Fruit fly (Drosophila melanogaster) whole organism: ENCODE data around the gene Rab9Db.

Experiments used
- CG8478 ChIP-seq: fragments of >200 bp; optimal IDR thresholded peaks from 2 replicates; lab custom pipeline; 2018; ENCODE audit warnings: inconsistent platforms
- Dll ChIP-seq: fragments of >200 bp; optimal IDR thresholded peaks from 2 replicates; lab custom pipeline; 2017
- EcR ChIP-seq, 2 experiments: fragments of >200 bp; optimal IDR thresholded peaks; 2 replicates each; lab custom pipeline; 2017; ENCODE audit warnings: missing biosample characterization in 2 of 2, missing genetic modification characterization in 2 of 2, missing genetic modification reagents in 2 of 2
- pan ChIP-seq: fragments of >200 bp; optimal IDR thresholded peaks from 2 replicates; lab custom pipeline; 2017
- psq ChIP-seq: fragments of >200 bp; optimal IDR thresholded peaks from 2 replicates; lab custom pipeline; 2017
- usp ChIP-seq: fragments of >200 bp; optimal IDR thresholded peaks from 2 replicates; lab custom pipeline; 2017; ENCODE audit warnings: missing biosample characterization, missing genetic modification characterization, mixed read lengths

Gene Rab9Db

DNA sequence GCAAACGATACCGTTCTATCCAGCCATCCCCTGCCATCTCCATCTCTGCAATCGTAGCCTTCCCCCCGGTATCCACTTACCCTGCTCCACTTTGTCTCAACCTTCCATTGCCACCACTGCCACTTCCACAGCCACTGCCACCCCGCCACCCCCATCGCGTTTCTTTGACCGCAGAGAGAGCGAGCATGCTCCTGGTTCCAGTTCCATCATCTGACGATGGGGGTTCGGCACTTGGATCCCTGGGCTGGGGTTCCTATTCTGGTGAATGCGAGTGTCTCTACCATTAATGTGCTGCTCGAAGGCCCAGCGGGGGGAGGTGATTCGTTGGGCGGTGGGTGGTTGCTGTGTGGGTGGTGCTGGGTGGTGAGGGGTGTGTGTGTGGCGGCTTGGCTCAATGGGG lies 9.5 kb downstream of the Rab9Db start:
- no peak for TF ChIP-seq usp
- no peak for TF ChIP-seq CG8478 (lab: Kevin White, UChicago)
- TF ChIP-seq Dll (lab: Kevin White, UChicago) = no peak
- no peak for TF ChIP-seq EcR (GFP tag; optimal IDR thresholded peaks at IDR 0.05; lab: Kevin White, UChicago)
- no peak for TF ChIP-seq pan (lab: Kevin White, UChicago)
- no peak for TF ChIP-seq psq

dm6 chrX:10607629-10608028 lies 15.4 kb downstream of the Rab9Db start:
- TF ChIP-seq EcR (GFP tag; optimal IDR thresholded peaks at IDR 0.05; lab: Kevin White, UChicago) (no peak), Dll (lab: Kevin White, UChicago) (no peak)

dm6 chrX:10606889-10607478 lies 16.0 kb downstream of the Rab9Db start:
- no peak for TF ChIP-seq psq

DNA sequence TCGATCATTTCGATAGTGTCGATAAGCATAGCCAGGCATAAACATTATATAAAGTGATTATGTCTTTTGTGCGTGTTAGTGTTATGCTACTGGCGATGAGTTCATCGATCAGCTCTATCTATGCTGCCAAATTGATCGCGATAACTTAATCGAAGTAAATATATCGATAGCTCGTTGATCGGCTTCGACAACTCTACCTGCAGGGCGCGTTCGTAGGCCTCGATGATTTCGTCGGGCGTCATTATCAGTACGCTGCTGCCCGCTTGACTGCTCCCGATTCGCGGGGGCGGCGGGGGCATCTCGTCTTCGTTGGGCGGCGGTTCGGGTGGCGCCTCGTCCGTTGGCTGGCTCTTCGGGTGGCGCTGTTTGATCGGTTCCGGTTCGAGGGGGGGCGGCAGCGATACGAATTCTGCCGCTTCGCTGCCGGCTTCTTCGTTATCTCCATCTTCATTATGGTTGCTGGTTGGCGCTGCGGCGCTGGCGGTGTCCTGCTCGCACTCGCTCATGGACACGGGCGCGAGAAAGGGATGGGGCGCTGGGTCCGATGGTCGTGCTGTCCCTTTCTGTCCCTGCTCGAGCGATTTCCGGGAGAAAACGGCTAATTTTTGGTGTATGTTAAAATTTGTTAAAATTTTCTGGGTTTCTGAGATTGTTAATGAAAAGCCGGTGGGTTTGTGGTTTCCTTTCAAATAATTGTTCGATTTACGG lies 20.8 kb downstream of the Rab9Db start, which contains the start of gene CG1628:
TSS of gene CG1628 (minus strand) at position 658 of the 708 bp plus-strand sequence.
- TF ChIP-seq usp (no peak), pan (lab: Kevin White, UChicago) (no peak), psq (no peak)

DNA sequence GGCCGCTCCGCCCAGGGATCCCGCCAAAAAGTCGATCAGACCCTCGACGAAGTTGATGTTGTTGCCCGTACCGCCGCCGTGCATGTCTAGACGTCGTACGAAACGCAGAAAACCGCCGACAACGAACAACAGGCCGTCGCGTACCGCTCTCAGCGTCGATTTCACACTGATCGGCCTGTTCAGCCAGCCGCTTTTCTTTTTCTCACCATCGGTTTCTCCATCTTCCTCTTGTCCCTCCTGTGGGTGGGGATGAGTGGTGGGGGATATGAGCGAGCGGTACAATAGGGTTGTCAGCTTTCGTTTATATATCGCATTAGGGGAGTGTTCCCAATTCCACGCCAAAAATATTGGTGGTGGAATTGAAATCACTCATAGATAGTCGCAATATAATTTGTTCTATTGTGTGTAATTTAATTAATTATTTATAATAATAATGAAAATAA lies 21.5 kb downstream of the Rab9Db start:
- TF ChIP-seq CG8478 (lab: Kevin White, UChicago) (no peak), psq (no peak)

DNA sequence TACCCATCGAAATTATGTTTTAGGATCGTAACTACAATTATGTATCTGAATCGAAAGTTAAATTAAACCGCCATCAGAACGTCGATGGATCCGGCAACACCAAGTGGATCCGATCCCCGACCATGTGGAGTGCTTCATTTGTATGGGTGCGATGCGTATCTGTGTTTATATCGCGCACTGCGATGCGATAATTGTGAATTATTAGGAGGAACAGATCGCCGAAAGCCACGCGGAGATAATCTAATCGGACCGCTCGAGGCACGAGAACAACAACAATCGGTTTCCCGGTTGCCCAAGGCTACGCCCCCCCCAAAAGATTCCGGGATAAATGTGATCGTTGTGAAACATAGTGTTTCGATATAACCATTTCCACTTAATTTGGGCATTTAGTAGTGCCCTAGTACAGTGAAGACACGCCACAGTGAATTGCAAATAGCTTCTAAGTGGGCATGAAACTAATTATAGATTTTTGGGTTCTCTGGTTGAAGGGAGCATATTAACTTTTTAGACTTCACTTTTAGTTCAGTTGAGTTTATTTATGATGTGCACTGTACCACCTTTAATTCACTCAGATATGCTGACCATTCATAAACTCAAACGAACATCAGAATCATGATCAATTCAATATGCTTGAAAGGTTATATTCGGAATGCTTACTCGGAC lies 22.6 kb downstream of the Rab9Db start:
- no peak for TF ChIP-seq psq
- TF ChIP-seq pan (lab: Kevin White, UChicago) = no peak
- no peak for TF ChIP-seq CG8478 (lab: Kevin White, UChicago)
- no peak for TF ChIP-seq EcR (GFP tag; optimal IDR thresholded peaks at IDR 0.05; lab: Kevin White, UChicago)
- TF ChIP-seq usp = no peak
- no peak for TF ChIP-seq Dll (lab: Kevin White, UChicago)

- no peak for TF ChIP-seq pan (lab: Kevin White, UChicago)
- TF ChIP-seq EcR (GFP tag; optimal IDR thresholded peaks at IDR 0.05; lab: Kevin White, UChicago) = no peak
- no peak for TF ChIP-seq psq
- no peak for TF ChIP-seq CG8478 (lab: Kevin White, UChicago)
- TF ChIP-seq usp = no peak
- TF ChIP-seq Dll (lab: Kevin White, UChicago) = no peak
Measured at dm6 chrX:10599318-10599717, 23.7 kb downstream of the Rab9Db start.

DNA sequence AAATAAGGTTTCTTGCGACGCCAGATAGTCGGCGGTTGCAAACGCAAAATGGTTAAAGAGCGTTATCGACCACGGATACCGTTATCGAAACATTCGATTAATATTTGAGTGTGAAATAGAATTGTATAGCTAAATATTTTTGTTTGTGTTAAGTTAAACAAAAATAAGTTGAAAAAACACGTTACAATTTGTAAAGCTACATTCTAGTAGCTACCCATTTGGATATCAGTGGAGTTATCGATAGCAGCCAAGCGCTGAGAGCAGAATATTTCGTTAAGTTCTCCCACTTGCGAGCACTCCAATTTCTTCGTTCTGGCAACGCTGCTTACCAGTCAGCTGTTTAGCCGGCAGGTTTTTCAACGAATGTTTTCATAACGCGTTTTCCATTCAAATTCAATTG lies 27.2 kb downstream of the Rab9Db start, which contains the start of the genes Hmr and CG2124:
TSS of gene Hmr (minus strand) at position 43 of the 400 bp plus-strand sequence.
TSS of gene CG2124 (plus strand) at position 310 of the 400 bp plus-strand sequence.
- TF ChIP-seq CG8478 (lab: Kevin White, UChicago) (no peak), psq (no peak), usp (no peak), Dll (lab: Kevin White, UChicago) (no peak)

dm6 chrX:10588789-10589188 lies 34.2 kb downstream of the Rab9Db start, which contains the start of gene Rab9D:
Gene Rab9D (plus strand): TSS chrX:10589089.
- TF ChIP-seq pan (lab: Kevin White, UChicago) (no peak), psq (no peak), CG8478 (lab: Kevin White, UChicago) (no peak), usp (no peak), Dll (lab: Kevin White, UChicago) (no peak), EcR (GFP tag; optimal IDR thresholded peaks at IDR 0.05; lab: Kevin White, UChicago) (no peak)

- TF ChIP-seq EcR (GFP tag; optimal IDR thresholded peaks at IDR 0.05; lab: Kevin White, UChicago) = no peak
- no peak for TF ChIP-seq pan (lab: Kevin White, UChicago)
- TF ChIP-seq CG8478 (lab: Kevin White, UChicago) = no peak
- TF ChIP-seq Dll (lab: Kevin White, UChicago) = no peak
- TF ChIP-seq psq = no peak
- TF ChIP-seq usp = no peak
Measured at dm6 chrX:10587445-10587844, 35.6 kb downstream of the Rab9Db start.

- TF ChIP-seq usp (no peak), psq (no peak), CG8478 (lab: Kevin White, UChicago) (no peak), Dll (lab: Kevin White, UChicago) (no peak), pan (lab: Kevin White, UChicago) (no peak), EcR (GFP tag; optimal IDR thresholded peaks at IDR 0.05; lab: Kevin White, UChicago) (no peak)
Measured at dm6 chrX:10586173-10586572, 36.9 kb downstream of the Rab9Db start.

DNA sequence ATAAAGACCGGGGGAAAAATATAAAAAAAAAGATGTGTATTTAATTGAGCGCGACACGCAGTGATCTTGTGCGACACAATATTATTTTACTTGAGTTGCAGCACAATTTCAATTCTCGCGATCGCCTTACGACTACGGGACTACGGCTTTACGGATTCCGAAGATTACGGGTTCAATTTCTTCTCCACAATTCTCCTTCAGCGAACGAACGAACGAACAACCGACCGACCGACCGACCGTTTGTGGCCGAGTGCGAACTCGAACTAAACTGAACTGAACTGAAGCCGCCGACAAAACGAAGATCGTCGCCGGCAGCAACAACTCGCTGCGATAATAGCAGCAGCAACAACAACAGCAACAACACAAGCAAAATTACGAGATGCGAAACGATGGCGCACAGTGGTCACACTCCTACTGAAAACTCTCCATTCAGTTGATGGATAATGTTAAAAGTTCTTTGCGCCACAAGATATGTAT lies 37.8 kb downstream of the Rab9Db start, which contains the start of gene spri:
TSS of gene spri (minus strand) at position 265 of the 477 bp plus-strand sequence.
- no peak for TF ChIP-seq psq
- no peak for TF ChIP-seq pan (lab: Kevin White, UChicago)
- TF ChIP-seq CG8478 (lab: Kevin White, UChicago) = no peak
- TF ChIP-seq usp = no peak
- no peak for TF ChIP-seq EcR (GFP tag; optimal IDR thresholded peaks at IDR 0.05; lab: Kevin White, UChicago)
- TF ChIP-seq Dll (lab: Kevin White, UChicago) = no peak
